Worm (Caenorhabditis elegans) whole organism, L2 larva: ENCODE data around the gene srbc-60.

Experiments used
- C34F6.9 ChIP-seq: fragments of 150-350 bp; optimal IDR thresholded peaks from 2 replicates; lab custom pipeline; 2014; ENCODE audit warnings: missing biosample characterization, missing genetic modification characterization
- F13H6.1 ChIP-seq: sonication (generic microtip); optimal IDR thresholded peaks from 2 replicates; lab custom pipeline; 2016; ENCODE audit warnings: missing genetic modification characterization, missing compliant biosample characterization
- Y55F3AM.14 ChIP-seq: fragments of 200-800 bp; sonication (Bioruptor generic); optimal IDR thresholded peaks from 2 replicates; lab custom pipeline; 2018; ENCODE audit warnings: mild to moderate bottlenecking, missing genetic modification characterization, missing compliant biosample characterization
- ZK546.5 ChIP-seq: sonication (generic microtip); optimal IDR thresholded peaks from 2 replicates; lab custom pipeline; 2017; ENCODE audit warnings: missing biosample characterization, missing genetic modification characterization
- alr-1 ChIP-seq: fragments of 150-350 bp; optimal IDR thresholded peaks from 2 replicates; lab custom pipeline; 2014; ENCODE audit warnings: missing biosample characterization, missing genetic modification characterization
- aly-2 ChIP-seq: fragments of 150-350 bp; optimal IDR thresholded peaks from 2 replicates; lab custom pipeline; 2014; ENCODE audit warnings: missing biosample characterization, missing genetic modification characterization
- blmp-1 ChIP-seq: sonication (generic microtip); optimal IDR thresholded peaks from 2 replicates; lab custom pipeline; 2017; ENCODE audit warnings: missing genetic modification characterization, mild to moderate bottlenecking, missing compliant biosample characterization, antibody characterized with exemption, moderate library complexity; ENCODE audit not compliant: insufficient read depth
- ceh-16 ChIP-seq: fragments of 150-350 bp; optimal IDR thresholded peaks from 2 replicates; lab custom pipeline; 2014; ENCODE audit warnings: missing biosample characterization, missing genetic modification characterization
- dmd-4 ChIP-seq: sonication (generic microtip); optimal IDR thresholded peaks from 2 replicates; lab custom pipeline; 2017; ENCODE audit warnings: missing biosample characterization, missing genetic modification characterization
- elt-1 ChIP-seq: fragments of 150-350 bp; optimal IDR thresholded peaks from 2 replicates; lab custom pipeline; 2014; ENCODE audit warnings: missing biosample characterization, missing genetic modification characterization
- elt-3 ChIP-seq: sonication (generic microtip); optimal IDR thresholded peaks from 2 replicates; lab custom pipeline; 2017; ENCODE audit warnings: missing biosample characterization, missing genetic modification characterization
- gmeb-1 ChIP-seq: fragments of 150-350 bp; optimal IDR thresholded peaks from 2 replicates; lab custom pipeline; 2014; ENCODE audit warnings: missing biosample characterization, missing genetic modification characterization
- lin-11 ChIP-seq: fragments of 150-350 bp; sonication (generic microtip); optimal IDR thresholded peaks from 2 replicates; lab custom pipeline; 2014; ENCODE audit warnings: missing biosample characterization, missing genetic modification characterization, inconsistent platforms, mixed read lengths
- lin-13 ChIP-seq: fragments of 150-350 bp; optimal IDR thresholded peaks from 2 replicates; lab custom pipeline; 2014; ENCODE audit warnings: missing biosample characterization, missing genetic modification reagents, missing genetic modification characterization
- lin-39 ChIP-seq: fragments of 150-350 bp; optimal IDR thresholded peaks from 2 replicates; lab custom pipeline; 2014; ENCODE audit warnings: missing biosample characterization, missing genetic modification reagents, missing genetic modification characterization
- lsy-2 ChIP-seq, 2 experiments: fragments of 150-350 bp in 1 of 2; sonication (generic microtip) in 1 of 2; optimal IDR thresholded peaks; 2 replicates each; lab custom pipeline; 2014 to 2017; ENCODE audit warnings: missing biosample characterization in 2 of 2, missing genetic modification characterization in 2 of 2
- mab-5 ChIP-seq: fragments of 150-350 bp; optimal IDR thresholded peaks from 2 replicates; lab custom pipeline; 2014; ENCODE audit warnings: missing biosample characterization, missing genetic modification characterization
- mbf-1 ChIP-seq: sonication (generic microtip); optimal IDR thresholded peaks from 2 replicates; lab custom pipeline; 2017; ENCODE audit warnings: missing biosample characterization, missing genetic modification characterization
- nhr-11 ChIP-seq: fragments of 150-350 bp; optimal IDR thresholded peaks from 2 replicates; lab custom pipeline; 2014; ENCODE audit warnings: missing biosample characterization, missing genetic modification characterization
- nhr-12 ChIP-seq: fragments of 150-350 bp; optimal IDR thresholded peaks from 2 replicates; lab custom pipeline; 2014; ENCODE audit warnings: missing biosample characterization, missing genetic modification characterization
- nhr-129 ChIP-seq: fragments of 150-350 bp; optimal IDR thresholded peaks from 2 replicates; lab custom pipeline; 2014; ENCODE audit warnings: missing biosample characterization, missing genetic modification characterization
- nhr-23 ChIP-seq: fragments of 150-350 bp; optimal IDR thresholded peaks from 2 replicates; lab custom pipeline; 2014; ENCODE audit warnings: missing biosample characterization, missing genetic modification reagents, missing genetic modification characterization
- nhr-25 ChIP-seq: fragments of 150-350 bp; sonication (generic microtip); optimal IDR thresholded peaks from 3 replicates; lab custom pipeline; 2014; ENCODE audit warnings: missing biosample characterization, missing genetic modification characterization
- nhr-6 ChIP-seq: fragments of 150-350 bp; optimal IDR thresholded peaks from 2 replicates; lab custom pipeline; 2014; ENCODE audit warnings: missing biosample characterization, missing genetic modification characterization
- nhr-77 ChIP-seq: fragments of 150-350 bp; optimal IDR thresholded peaks from 2 replicates; lab custom pipeline; 2014; ENCODE audit warnings: missing biosample characterization, missing genetic modification characterization
- peb-1 ChIP-seq: fragments of 150-350 bp; optimal IDR thresholded peaks from 2 replicates; lab custom pipeline; 2014; ENCODE audit warnings: missing biosample characterization, missing genetic modification characterization
- skn-1 ChIP-seq: sonication (generic microtip); optimal IDR thresholded peaks from 2 replicates; lab custom pipeline; 2017; ENCODE audit warnings: missing biosample characterization, missing genetic modification characterization
- sma-3 ChIP-seq: sonication (generic microtip); optimal IDR thresholded peaks from 2 replicates; lab custom pipeline; 2016; ENCODE audit warnings: missing genetic modification reagents, missing genetic modification characterization, missing compliant biosample characterization
- sma-9 ChIP-seq, 2 experiments: fragments of 150-350 bp in 1 of 2; sonication (generic microtip) in 1 of 2; optimal IDR thresholded peaks; 2 replicates each; lab custom pipeline; 2014 to 2016; ENCODE audit warnings: missing genetic modification characterization in 2 of 2, mild to moderate bottlenecking in 1 of 2, missing biosample characterization in 1 of 2, missing compliant biosample characterization in 1 of 2, missing genetic modification reagents in 1 of 2, moderate library complexity in 1 of 2
- snpc-4 ChIP-seq: fragments of 150-350 bp; optimal IDR thresholded peaks from 2 replicates; lab custom pipeline; 2014; ENCODE audit warnings: missing biosample characterization, missing genetic modification characterization
- unc-39 ChIP-seq: fragments of 150-350 bp; optimal IDR thresholded peaks from 2 replicates; lab custom pipeline; 2014; ENCODE audit warnings: missing biosample characterization, missing genetic modification characterization
- unc-62 ChIP-seq: fragments of 150-350 bp; optimal IDR thresholded peaks from 2 replicates; lab custom pipeline; 2014; ENCODE audit warnings: missing biosample characterization, missing genetic modification reagents, missing genetic modification characterization
- zag-1 ChIP-seq: fragments of 150-350 bp; optimal IDR thresholded peaks from 2 replicates; lab custom pipeline; 2014; ENCODE audit warnings: missing biosample characterization, missing genetic modification characterization
- ztf-11 ChIP-seq: sonication (generic microtip); optimal IDR thresholded peaks from 2 replicates; lab custom pipeline; 2017; ENCODE audit warnings: missing biosample characterization, missing genetic modification characterization
- ztf-4 ChIP-seq: fragments of 150-350 bp; optimal IDR thresholded peaks from 2 replicates; lab custom pipeline; 2014; ENCODE audit warnings: missing biosample characterization, missing genetic modification characterization

Gene srbc-60

ce11 chrV:736171-736570 is 43.9 kb upstream of the srbc-60 start, which contains the start of gene srj-25:
Gene srj-25, minus strand, starts transcription at chrV:736271.
- no peak for TF ChIP-seq elt-1
- TF ChIP-seq mab-5 (tag; lab: Kevin White, UChicago), result no peak
- TF ChIP-seq nhr-12 (tag; lab: Kevin White, UChicago), result no peak
- TF ChIP-seq nhr-77, result no peak
- no peak for TF ChIP-seq snpc-4 (tag; lab: Kevin White, UChicago)
- no peak for TF ChIP-seq lin-13 (GFP tag; lab: Kevin White, UChicago)
- TF ChIP-seq Y55F3AM.14 (GFP tag; lab: Kevin White, UChicago), result no peak
- TF ChIP-seq lin-11 (tag; lab: Kevin White, UChicago), result no peak
- no peak for TF ChIP-seq ztf-4

- TF ChIP-seq nhr-11 (tag; lab: Kevin White, UChicago) (no peak), nhr-25 (no peak), ztf-11 (tag; lab: Kevin White, UChicago) (no peak), C34F6.9 (tag; lab: Kevin White, UChicago) (no peak), elt-3 (tag; lab: Kevin White, UChicago) (no peak), nhr-6 (no peak), lsy-2 (tag; optimal IDR thresholded peaks at IDR 0.05; lab: Kevin White, UChicago) (no peak)
These were observed 41.3 kb upstream of the srbc-60 start, which contains the start of gene srj-24 for ce11 chrV:738770-739169. Gene srj-24, minus strand, starts transcription at chrV:738870.

- no peak for TF ChIP-seq snpc-4 (tag; lab: Kevin White, UChicago)
- no peak for TF ChIP-seq unc-39 (tag; lab: Kevin White, UChicago)
- TF ChIP-seq mab-5 (tag; lab: Kevin White, UChicago), result no peak
- TF ChIP-seq zag-1 (tag; lab: Kevin White, UChicago), result no peak
- no peak for TF ChIP-seq nhr-11 (tag; lab: Kevin White, UChicago)
- TF ChIP-seq elt-1, result no peak
- no peak for TF ChIP-seq lin-11 (tag; lab: Kevin White, UChicago)
- TF ChIP-seq ztf-11 (tag; lab: Kevin White, UChicago), result no peak
- TF ChIP-seq blmp-1 (tag; lab: Kevin White, UChicago), result no peak
These were observed 38.3 kb upstream of the srbc-60 start, which contains the start of gene C05E4.7 for ce11 chrV:741820-742219. Gene C05E4.7, plus strand, starts transcription at chrV:742120.

ce11 chrV:743348-743747 is 36.8 kb upstream of the srbc-60 start, which contains the start of gene str-134:
Gene str-134, plus strand, starts transcription at chrV:743648.
- TF ChIP-seq nhr-25 (no peak), nhr-23 (tag; lab: Kevin White, UChicago) (no peak), aly-2 (tag; lab: Kevin White, UChicago) (no peak), unc-39 (tag; lab: Kevin White, UChicago) (no peak), skn-1 (tag; lab: Kevin White, UChicago) (no peak), zag-1 (tag; lab: Kevin White, UChicago) (no peak), nhr-6 (no peak), ztf-4 (no peak), lin-11 (tag; lab: Kevin White, UChicago) (no peak), alr-1 (tag; lab: Kevin White, UChicago) (no peak), nhr-129 (tag; lab: Kevin White, UChicago) (no peak), sma-3 (no peak), dmd-4 (tag; lab: Kevin White, UChicago) (no peak), peb-1 (tag; lab: Kevin White, UChicago) (no peak), ceh-16 (no peak), elt-3 (tag; lab: Kevin White, UChicago) (no peak), lin-39 (no peak), mbf-1 (no peak)

ce11 chrV:748044-748443 is 32.1 kb upstream of the srbc-60 start, which contains the start of gene sri-4:
Gene sri-4, plus strand, starts transcription at chrV:748344.
- TF ChIP-seq ztf-4, result no peak
- TF ChIP-seq nhr-129 (tag; lab: Kevin White, UChicago), result no peak
- TF ChIP-seq nhr-77, result no peak
- TF ChIP-seq blmp-1 (tag; lab: Kevin White, UChicago), result no peak
- TF ChIP-seq mab-5 (tag; lab: Kevin White, UChicago), result no peak
- no peak for TF ChIP-seq ZK546.5 (tag; lab: Kevin White, UChicago)
- TF ChIP-seq unc-62 (GFP tag; lab: Kevin White, UChicago), result no peak
- no peak for TF ChIP-seq nhr-25
- TF ChIP-seq Y55F3AM.14 (GFP tag; lab: Kevin White, UChicago), result no peak
- TF ChIP-seq gmeb-1, result no peak
- TF ChIP-seq nhr-12 (tag; lab: Kevin White, UChicago), result no peak
- no peak for TF ChIP-seq sma-9 (GFP tag; optimal IDR thresholded peaks at IDR 0.05; lab: Kevin White, UChicago)
- no peak for TF ChIP-seq sma-9 (tag; optimal IDR thresholded peaks at IDR 0.05; lab: Kevin White, UChicago)
- TF ChIP-seq zag-1 (tag; lab: Kevin White, UChicago), result no peak
- TF ChIP-seq C34F6.9 (tag; lab: Kevin White, UChicago), result no peak
- TF ChIP-seq F13H6.1 (tag; lab: Kevin White, UChicago), result no peak
- no peak for TF ChIP-seq lsy-2 (tag; optimal IDR thresholded peaks at IDR 0.05; lab: Kevin White, UChicago)
